Worm (Caenorhabditis elegans) whole organism, L2 larva: ENCODE measurements around the gene B0454.8.

Source experiments
- Y55F3AM.14 ChIP-seq: fragments of 200-800 bp; sonication (Bioruptor generic); optimal IDR thresholded peaks from 2 replicates; lab custom pipeline; 2018; ENCODE audit warnings: mild to moderate bottlenecking, missing genetic modification characterization, missing compliant biosample characterization
- ZK546.5 ChIP-seq: sonication (generic microtip); optimal IDR thresholded peaks from 2 replicates; lab custom pipeline; 2017; ENCODE audit warnings: missing biosample characterization, missing genetic modification characterization
- alr-1 ChIP-seq: fragments of 150-350 bp; optimal IDR thresholded peaks from 2 replicates; lab custom pipeline; 2014; ENCODE audit warnings: missing biosample characterization, missing genetic modification characterization
- aly-2 ChIP-seq: fragments of 150-350 bp; optimal IDR thresholded peaks from 2 replicates; lab custom pipeline; 2014; ENCODE audit warnings: missing biosample characterization, missing genetic modification characterization
- blmp-1 ChIP-seq: sonication (generic microtip); optimal IDR thresholded peaks from 2 replicates; lab custom pipeline; 2017; ENCODE audit warnings: missing genetic modification characterization, mild to moderate bottlenecking, missing compliant biosample characterization, antibody characterized with exemption, moderate library complexity; ENCODE audit not compliant: insufficient read depth
- ceh-16 ChIP-seq: fragments of 150-350 bp; optimal IDR thresholded peaks from 2 replicates; lab custom pipeline; 2014; ENCODE audit warnings: missing biosample characterization, missing genetic modification characterization
- ceh-82 ChIP-seq: fragments of 150-350 bp; optimal IDR thresholded peaks from 2 replicates; lab custom pipeline; 2014; ENCODE audit warnings: missing biosample characterization, missing genetic modification characterization
- crh-2 ChIP-seq: sonication (generic microtip); optimal IDR thresholded peaks from 2 replicates; lab custom pipeline; 2017; ENCODE audit warnings: missing biosample characterization, missing genetic modification characterization
- dmd-4 ChIP-seq: sonication (generic microtip); optimal IDR thresholded peaks from 2 replicates; lab custom pipeline; 2017; ENCODE audit warnings: missing biosample characterization, missing genetic modification characterization
- egl-27 ChIP-seq: sonication (generic microtip); optimal IDR thresholded peaks from 3 replicates; lab custom pipeline; 2017; ENCODE audit warnings: missing biosample characterization, missing genetic modification reagents, missing genetic modification characterization
- elt-3 ChIP-seq: sonication (generic microtip); optimal IDR thresholded peaks from 2 replicates; lab custom pipeline; 2017; ENCODE audit warnings: missing biosample characterization, missing genetic modification characterization
- fos-1 ChIP-seq: fragments of 150-350 bp; optimal IDR thresholded peaks from 2 replicates; lab custom pipeline; 2014; ENCODE audit warnings: missing biosample characterization, missing genetic modification characterization
- lin-11 ChIP-seq: fragments of 150-350 bp; sonication (generic microtip); optimal IDR thresholded peaks from 2 replicates; lab custom pipeline; 2014; ENCODE audit warnings: missing biosample characterization, missing genetic modification characterization, inconsistent platforms, mixed read lengths
- lin-13 ChIP-seq: fragments of 150-350 bp; optimal IDR thresholded peaks from 2 replicates; lab custom pipeline; 2014; ENCODE audit warnings: missing biosample characterization, missing genetic modification reagents, missing genetic modification characterization
- lsy-2 ChIP-seq, 2 experiments: fragments of 150-350 bp in 1 of 2; sonication (generic microtip) in 1 of 2; optimal IDR thresholded peaks; 2 replicates each; lab custom pipeline; 2014 to 2017; ENCODE audit warnings: missing biosample characterization in 2 of 2, missing genetic modification characterization in 2 of 2
- mab-5 ChIP-seq: fragments of 150-350 bp; optimal IDR thresholded peaks from 2 replicates; lab custom pipeline; 2014; ENCODE audit warnings: missing biosample characterization, missing genetic modification characterization
- mdl-1 ChIP-seq, 2 experiments: fragments of 150-350 bp in 1 of 2; sonication (generic microtip) in 1 of 2; optimal IDR thresholded peaks; 2 replicates each; lab custom pipeline; 2017; ENCODE audit warnings: missing biosample characterization in 2 of 2, missing genetic modification characterization in 2 of 2
- nhr-10 ChIP-seq: sonication (generic microtip); optimal IDR thresholded peaks from 2 replicates; lab custom pipeline; 2017; ENCODE audit warnings: missing biosample characterization, missing genetic modification characterization
- nhr-11 ChIP-seq: fragments of 150-350 bp; optimal IDR thresholded peaks from 2 replicates; lab custom pipeline; 2014; ENCODE audit warnings: missing biosample characterization, missing genetic modification characterization
- nhr-129 ChIP-seq: fragments of 150-350 bp; optimal IDR thresholded peaks from 2 replicates; lab custom pipeline; 2014; ENCODE audit warnings: missing biosample characterization, missing genetic modification characterization
- nhr-25 ChIP-seq: fragments of 150-350 bp; sonication (generic microtip); optimal IDR thresholded peaks from 3 replicates; lab custom pipeline; 2014; ENCODE audit warnings: missing biosample characterization, missing genetic modification characterization
- peb-1 ChIP-seq: fragments of 150-350 bp; optimal IDR thresholded peaks from 2 replicates; lab custom pipeline; 2014; ENCODE audit warnings: missing biosample characterization, missing genetic modification characterization
- sem-4 ChIP-seq: fragments of 150-350 bp; optimal IDR thresholded peaks from 2 replicates; lab custom pipeline; 2014; ENCODE audit warnings: missing biosample characterization, missing genetic modification reagents, missing genetic modification characterization
- skn-1 ChIP-seq: sonication (generic microtip); optimal IDR thresholded peaks from 2 replicates; lab custom pipeline; 2017; ENCODE audit warnings: missing biosample characterization, missing genetic modification characterization
- sma-3 ChIP-seq: sonication (generic microtip); optimal IDR thresholded peaks from 2 replicates; lab custom pipeline; 2016; ENCODE audit warnings: missing genetic modification reagents, missing genetic modification characterization, missing compliant biosample characterization
- sma-9 ChIP-seq, 2 experiments: fragments of 150-350 bp in 1 of 2; sonication (generic microtip) in 1 of 2; optimal IDR thresholded peaks; 2 replicates each; lab custom pipeline; 2014 to 2016; ENCODE audit warnings: missing genetic modification characterization in 2 of 2, mild to moderate bottlenecking in 1 of 2, missing biosample characterization in 1 of 2, missing compliant biosample characterization in 1 of 2, missing genetic modification reagents in 1 of 2, moderate library complexity in 1 of 2
- unc-55 ChIP-seq: fragments of 150-350 bp; sonication (generic microtip); optimal IDR thresholded peaks from 3 replicates; lab custom pipeline; 2014; ENCODE audit warnings: missing biosample characterization, missing genetic modification reagents, missing genetic modification characterization
- ztf-1 ChIP-seq: fragments of 200-800 bp; sonication (Bioruptor generic); conservative IDR thresholded peaks from 2 replicates; pipeline ENCODE4 v1.3.6; 2022; ENCODE audit warnings: missing genetic modification characterization, missing compliant biosample characterization
- ztf-4 ChIP-seq: fragments of 150-350 bp; optimal IDR thresholded peaks from 2 replicates; lab custom pipeline; 2014; ENCODE audit warnings: missing biosample characterization, missing genetic modification characterization

B0454.8 gene

ce11 chrII:2994590-2995392 is 48.5 kb downstream of the B0454.8 start:
- TF ChIP-seq sma-9 (GFP tag; optimal IDR thresholded peaks at IDR 0.05; lab: Kevin White, UChicago) (peak; percentile 17), sma-9 (tag; optimal IDR thresholded peaks at IDR 0.05; lab: Kevin White, UChicago) (no peak), nhr-129 (tag; lab: Kevin White, UChicago) (peak; percentile 46), nhr-11 (tag; lab: Kevin White, UChicago) (no peak), unc-55 (peak; percentile 7), nhr-25 (tag; lab: Kevin White, UChicago) (peak; percentile 43), sem-4 (tag; lab: Kevin White, UChicago) (no peak), lin-13 (GFP tag; lab: Kevin White, UChicago) (no peak), crh-2 (tag; lab: Kevin White, UChicago) (no peak), ztf-4 (tag; lab: Kevin White, UChicago) (no peak), lsy-2 (tag; optimal IDR thresholded peaks at IDR 0.05; lab: Kevin White, UChicago) (peak in 1 of 2 experiments; percentile 3), skn-1 (no peak), ceh-16 (tag; lab: Kevin White, UChicago) (peak; percentile 64), ZK546.5 (no peak), lin-11 (tag; lab: Kevin White, UChicago) (no peak), mab-5 (tag; lab: Kevin White, UChicago) (peak; percentile 44), dmd-4 (no peak), blmp-1 (tag; lab: Kevin White, UChicago) (peak; percentile 86), peb-1 (tag; lab: Kevin White, UChicago) (no peak)

- TF ChIP-seq nhr-10 (tag; lab: Kevin White, UChicago) (no peak), unc-55 (no peak), lin-13 (GFP tag; lab: Kevin White, UChicago) (no peak), sma-3 (GFP tag; lab: Kevin White, UChicago) (no peak), nhr-129 (tag; lab: Kevin White, UChicago) (no peak), sem-4 (tag; lab: Kevin White, UChicago) (no peak), fos-1 (no peak), aly-2 (tag; lab: Kevin White, UChicago) (no peak), Y55F3AM.14 (GFP tag; lab: Kevin White, UChicago) (no peak), mdl-1 (tag; optimal IDR thresholded peaks at IDR 0.05; lab: Kevin White, UChicago) (no peak), ztf-1 (GFP tag; lab: Robert Waterston, UW) (no peak), sma-9 (GFP tag; optimal IDR thresholded peaks at IDR 0.05; lab: Kevin White, UChicago) (no peak), sma-9 (tag; optimal IDR thresholded peaks at IDR 0.05; lab: Kevin White, UChicago) (no peak), elt-3 (tag; lab: Kevin White, UChicago) (no peak), egl-27 (tag; lab: Kevin White, UChicago) (no peak), ceh-82 (tag; lab: Kevin White, UChicago) (no peak), alr-1 (tag; lab: Kevin White, UChicago) (no peak)
Observed at ce11 chrII:2992300-2992699, 51.0 kb downstream of the B0454.8 start.

- no peak for TF ChIP-seq ceh-82 (tag; lab: Kevin White, UChicago)
- TF ChIP-seq nhr-11 (tag; lab: Kevin White, UChicago): no peak
- peak; percentile 17 for TF ChIP-seq unc-55
- no peak for TF ChIP-seq lsy-2 (tag; optimal IDR thresholded peaks at IDR 0.05; lab: Kevin White, UChicago)
Observed at ce11 chrII:2991555-2992083, 51.6 kb downstream of the B0454.8 start, which contains the start of gene K08A2.2. Gene K08A2.2, plus strand, starts transcription at chrII:2991605.
